Worm (Caenorhabditis elegans): ENCODE measurements around the gene K01A2.6.

The K01A2.6 gene

DNA sequence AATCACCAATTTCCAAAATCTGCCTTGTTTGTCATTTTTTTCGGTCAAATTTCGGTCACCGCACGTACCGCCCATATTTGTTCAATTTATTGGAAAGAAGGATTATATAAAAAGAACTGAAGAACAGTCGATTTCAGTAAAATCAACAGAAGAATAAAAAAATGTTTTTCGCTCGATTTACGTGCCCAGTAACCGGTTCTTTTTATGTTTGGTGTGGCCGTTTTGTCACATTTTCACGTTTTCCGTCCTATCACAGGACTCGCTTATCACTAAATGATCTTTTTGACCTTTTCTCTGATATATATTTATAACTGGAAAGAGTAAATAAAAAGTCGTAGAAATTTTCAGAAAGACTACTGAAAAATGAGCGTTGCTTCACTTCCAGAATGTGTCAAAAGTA lies 19.7 kb downstream of the K01A2.6 start, which contains the start of gene far-7 (continued):
- TF ChIP-seq hlh-4 (tag; optimal IDR thresholded peaks at IDR 0.05) (no peak), unc-130 (tag; optimal IDR thresholded peaks at IDR 0.05) (no peak), snu-23 (GFP tag; optimal IDR thresholded peaks at IDR 0.05) (peak; percentile 57), zip-4 (GFP tag; optimal IDR thresholded peaks at IDR 0.05) (no peak)

ce11 chrII:320783-321182 lies 21.0 kb downstream of the K01A2.6 start:
- TF ChIP-seq efl-1 (optimal IDR thresholded peaks at IDR 0.05) (no peak), efl-1 (GFP tag; optimal IDR thresholded peaks at IDR 0.05 in 1 of 2) (peak in 1 of 2 experiments; percentile 57), xbp-1 (tag; optimal IDR thresholded peaks at IDR 0.05) (no peak), dsc-1 (tag; optimal IDR thresholded peaks at IDR 0.05) (no peak), blmp-1 (tag; optimal IDR thresholded peaks at IDR 0.05) (no peak), ceh-90 (tag; optimal IDR thresholded peaks at IDR 0.05) (no peak), ets-5 (GFP tag; IDR thresholded peaks at IDR 0.05) (no peak), vab-15 (tag; optimal IDR thresholded peaks at IDR 0.05) (no peak)

DNA sequence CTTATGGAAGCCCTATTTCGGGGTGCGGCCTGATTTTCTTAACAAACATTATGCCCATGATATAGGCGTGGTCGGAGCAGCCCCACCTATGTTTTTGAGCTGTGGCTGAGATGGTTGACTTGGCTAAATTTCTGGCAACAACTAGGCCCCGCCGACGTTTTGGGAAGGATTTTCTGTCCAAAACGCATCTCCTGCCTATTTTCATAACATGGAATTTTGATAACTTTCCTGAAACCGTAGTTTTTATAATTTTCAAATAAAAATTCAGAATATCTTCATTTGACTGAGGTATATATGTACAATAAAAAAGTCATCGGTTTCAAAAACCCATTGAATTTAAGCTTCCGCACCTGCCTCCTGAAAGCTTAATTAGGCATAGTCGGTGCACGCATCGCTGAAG lies 21.4 kb downstream of the K01A2.6 start:
- TF ChIP-seq ama-1 (optimal IDR thresholded peaks at IDR 0.05) (peak; percentile 85), efl-1 (optimal IDR thresholded peaks at IDR 0.05) (no peak), efl-1 (GFP tag; optimal IDR thresholded peaks at IDR 0.05 in 1 of 2) (peak in 1 of 2 experiments; percentile 80), C34B4.2 (tag; optimal IDR thresholded peaks at IDR 0.05) (no peak)

DNA sequence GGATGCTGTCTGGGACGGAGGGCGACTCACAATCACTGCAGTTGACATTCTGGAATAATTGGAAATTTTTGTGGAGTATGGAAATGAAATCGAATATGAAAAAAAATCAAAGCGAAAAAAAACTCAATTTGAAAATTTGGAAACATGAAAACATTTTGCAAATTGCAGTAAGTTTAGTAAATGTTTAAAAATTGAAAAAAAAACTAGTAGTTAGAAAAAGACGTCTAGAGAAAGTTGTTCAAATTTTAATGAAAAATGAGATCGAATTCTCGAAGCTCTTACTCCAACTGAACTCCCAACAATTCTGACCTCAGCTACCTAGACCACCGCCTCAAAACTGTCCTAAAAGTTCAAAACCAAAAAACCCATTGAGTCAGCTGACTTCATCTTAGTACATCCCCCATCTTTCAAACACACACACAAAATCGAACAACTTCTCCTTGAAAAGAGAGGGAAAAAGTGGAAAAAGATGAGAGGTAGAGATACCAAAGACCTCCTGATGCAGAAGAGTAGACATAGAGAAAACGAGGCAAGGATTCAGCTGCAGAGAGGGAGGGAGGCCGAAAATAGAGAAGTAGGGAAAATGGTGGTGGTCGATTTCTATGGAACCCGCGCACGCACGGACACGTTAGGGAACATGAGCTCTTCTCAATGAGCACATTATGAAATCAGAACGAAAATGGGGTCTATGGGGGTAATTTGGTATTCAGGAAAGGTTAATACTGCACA lies 23.4 kb downstream of the K01A2.6 start, which contains the start of gene K01A2.10:
Gene K01A2.10 (minus strand): TSS at position 51 of the 729 bp plus-strand sequence.
- TF ChIP-seq grh-1 (GFP tag; IDR thresholded peaks at IDR 0.05), result no peak
- TF ChIP-seq skn-1 (tag; optimal IDR thresholded peaks at IDR 0.05), result peak; percentile 56
- TF ChIP-seq lin-13 (GFP tag; optimal IDR thresholded peaks at IDR 0.05), result peak; percentile 17
- no peak for TF ChIP-seq jun-1 (tag; optimal IDR thresholded peaks at IDR 0.05)
- TF ChIP-seq nhr-85 (tag), result peak; percentile 37
- TF ChIP-seq pax-3 (tag; optimal IDR thresholded peaks at IDR 0.05), result no peak
- peak; percentile 94 for TF ChIP-seq blmp-1 (tag; optimal IDR thresholded peaks at IDR 0.05)
- no peak for TF ChIP-seq Y116A8C.19 (tag; optimal IDR thresholded peaks at IDR 0.05; ENCODE audit: borderline replicate concordance)
- peak; percentile 80 for TF ChIP-seq mep-1 (tag; optimal IDR thresholded peaks at IDR 0.05)
- TF ChIP-seq unc-30 (tag; optimal IDR thresholded peaks at IDR 0.05), result no peak
- no peak for TF ChIP-seq ceh-63 (GFP tag; optimal IDR thresholded peaks at IDR 0.05)
- no peak for TF ChIP-seq lin-15B (tag; optimal IDR thresholded peaks at IDR 0.05)
- no peak for TF ChIP-seq ceh-88 (GFP tag; IDR thresholded peaks at IDR 0.05)
- TF ChIP-seq ets-5 (GFP tag; IDR thresholded peaks at IDR 0.05), result no peak
- TF ChIP-seq unc-98 (GFP tag; IDR thresholded peaks at IDR 0.05), result no peak
- TF ChIP-seq nhr-47 (tag; optimal IDR thresholded peaks at IDR 0.05), result peak; percentile 19
- TF ChIP-seq lin-35 (GFP tag; optimal IDR thresholded peaks at IDR 0.05), result peak; percentile 39 to 56
- TF ChIP-seq egl-27 (tag; optimal IDR thresholded peaks at IDR 0.05), result no peak
- peak; percentile 5 to 72 for TF ChIP-seq lsy-2 (tag; optimal IDR thresholded peaks at IDR 0.05)
- no peak for TF ChIP-seq zip-4 (GFP tag; optimal IDR thresholded peaks at IDR 0.05)
- no peak for TF ChIP-seq egl-13 (tag; optimal IDR thresholded peaks at IDR 0.05)
- TF ChIP-seq nhr-84 (tag; optimal IDR thresholded peaks at IDR 0.05), result no peak
- no peak for TF ChIP-seq sptf-1 (tag; optimal IDR thresholded peaks at IDR 0.05)
- no peak for TF ChIP-seq elt-2 (tag; optimal IDR thresholded peaks at IDR 0.05)
- no peak for TF ChIP-seq aha-1 (tag; optimal IDR thresholded peaks at IDR 0.05)
- peak in 1 of 2 experiments; percentile 51 for TF ChIP-seq mdl-1 (tag; optimal IDR thresholded peaks at IDR 0.05)
- TF ChIP-seq fkh-8 (tag; optimal IDR thresholded peaks at IDR 0.05), result peak; percentile 51
- no peak for TF ChIP-seq fkh-10 (GFP tag; optimal IDR thresholded peaks at IDR 0.05)
- TF ChIP-seq sup-37 (GFP tag; optimal IDR thresholded peaks at IDR 0.05), result no peak
- no peak for TF ChIP-seq unc-62 (GFP tag; optimal IDR thresholded peaks at IDR 0.05)
- TF ChIP-seq ces-1 (GFP tag; optimal IDR thresholded peaks at IDR 0.05), result no peak
- no peak for TF ChIP-seq efl-3 (GFP tag; optimal IDR thresholded peaks at IDR 0.05)
- no peak for TF ChIP-seq unc-86 (tag; optimal IDR thresholded peaks at IDR 0.05)
- TF ChIP-seq rnt-1 (tag; optimal IDR thresholded peaks at IDR 0.05), result peak; percentile 65
- peak; percentile 37 to 49 for TF ChIP-seq efl-1 (optimal IDR thresholded peaks at IDR 0.05)
- peak; percentile 38 to 93 for TF ChIP-seq efl-1 (GFP tag; optimal IDR thresholded peaks at IDR 0.05 in 1 of 2)
- TF ChIP-seq C16A3.4 (tag; optimal IDR thresholded peaks at IDR 0.05), result peak; percentile 24
- no peak for TF ChIP-seq zag-1 (tag; optimal IDR thresholded peaks at IDR 0.05)
